Fruit fly (Drosophila melanogaster) whole organism, embryonic: Measurements from ENCODE around the gene CG4953.

ENCODE experiments used
- Aef1 ChIP-seq: fragments of 200-800 bp; sonication (Bioruptor generic); IDR thresholded peaks from 3 replicates; pipeline ENCODE4 v1.3.6; 2022; ENCODE audit warnings: missing biosample characterization, missing genetic modification characterization
- Atf-2 ChIP-seq: fragments of 200-800 bp; sonication (Bioruptor generic); optimal IDR thresholded peaks from 2 replicates; lab custom pipeline; 2016; ENCODE audit warnings: missing biosample characterization, missing genetic modification characterization
- Atf6 ChIP-seq: fragments of 200-800 bp; sonication (Bioruptor generic); IDR thresholded peaks from 2 replicates; pipeline ENCODE4 v1.3.6; 2022; ENCODE audit warnings: missing biosample characterization, missing genetic modification characterization
- Bdp1 ChIP-seq: fragments of 200-800 bp; sonication (Bioruptor generic); optimal IDR thresholded peaks from 3 replicates; lab custom pipeline; 2016; ENCODE audit warnings: missing biosample characterization, missing genetic modification characterization
- Bgb ChIP-seq: fragments of 200-800 bp; sonication (Bioruptor generic); IDR thresholded peaks from 2 replicates; pipeline ENCODE4 v1.3.6; 2022; ENCODE audit warnings: missing biosample characterization, missing genetic modification characterization; ENCODE audit not compliant: partially characterized antibody
- C15 ChIP-seq: fragments of 200-800 bp; sonication (Bioruptor generic); IDR thresholded peaks from 3 replicates; pipeline ENCODE4 v1.3.6; 2022; ENCODE audit warnings: missing biosample characterization, missing genetic modification characterization
- CG12219 ChIP-seq: fragments of 200-800 bp; sonication (Bioruptor generic); optimal IDR thresholded peaks from 3 replicates; lab custom pipeline; 2018; ENCODE audit warnings: missing biosample characterization, mild to moderate bottlenecking, missing genetic modification characterization
- CG12299 ChIP-seq: fragments of 200-800 bp; sonication (Bioruptor generic); optimal IDR thresholded peaks from 2 replicates; lab custom pipeline; 2018; ENCODE audit warnings: missing biosample characterization, mild to moderate bottlenecking, missing genetic modification characterization
- CG12659 ChIP-seq: fragments of 200-800 bp; sonication (Bioruptor generic); optimal IDR thresholded peaks from 3 replicates; lab custom pipeline; 2017; ENCODE audit warnings: mild to moderate bottlenecking, missing biosample characterization, missing genetic modification reagents, missing genetic modification characterization
- CG14710 ChIP-seq: fragments of 200-800 bp; sonication (Bioruptor generic); optimal IDR thresholded peaks from 3 replicates; lab custom pipeline; 2019; ENCODE audit warnings: missing biosample characterization, mild to moderate bottlenecking, missing genetic modification characterization, moderate library complexity
- CG17328 ChIP-seq: fragments of 200-800 bp; sonication (Bioruptor generic); IDR thresholded peaks from 2 replicates; pipeline ENCODE4 v1.3.6; 2022; ENCODE audit warnings: missing biosample characterization, missing genetic modification characterization
- CG17568 ChIP-seq: fragments of 200-800 bp; sonication (Bioruptor generic); optimal IDR thresholded peaks from 2 replicates; lab custom pipeline; 2018; ENCODE audit warnings: missing biosample characterization, mild to moderate bottlenecking, missing genetic modification characterization, moderate library complexity
- CG17912 ChIP-seq: fragments of 200-800 bp; sonication (Bioruptor generic); optimal IDR thresholded peaks from 2 replicates; lab custom pipeline; 2018; ENCODE audit warnings: missing biosample characterization, mild to moderate bottlenecking, missing genetic modification characterization
- CG18619 ChIP-seq: fragments of 200-800 bp; sonication (Bioruptor generic); optimal IDR thresholded peaks from 3 replicates; lab custom pipeline; 2017; ENCODE audit warnings: missing biosample characterization, mild to moderate bottlenecking, missing genetic modification characterization
- CG31388 ChIP-seq: fragments of 200-800 bp; sonication (Bioruptor generic); optimal IDR thresholded peaks from 2 replicates; lab custom pipeline; 2016; ENCODE audit warnings: missing biosample characterization, missing genetic modification characterization
- CG33557 ChIP-seq: fragments of 200-800 bp; sonication (Bioruptor generic); optimal IDR thresholded peaks from 2 replicates; lab custom pipeline; 2019; ENCODE audit warnings: missing biosample characterization, mild to moderate bottlenecking, missing genetic modification characterization, moderate library complexity
- CG34224 ChIP-seq: fragments of 200-800 bp; sonication (Bioruptor generic); IDR thresholded peaks from 3 replicates; pipeline ENCODE4 v1.3.6; 2022; ENCODE audit warnings: missing biosample characterization, missing genetic modification characterization; ENCODE audit not compliant: partially characterized antibody
- CG4730 ChIP-seq: fragments of 200-800 bp; sonication (Bioruptor generic); IDR thresholded peaks from 2 replicates; pipeline ENCODE4 v1.3.6; 2022; ENCODE audit warnings: missing biosample characterization, missing genetic modification characterization
- CG4820 ChIP-seq: fragments of 200-800 bp; sonication (Bioruptor generic); optimal IDR thresholded peaks from 3 replicates; lab custom pipeline; 2016; ENCODE audit warnings: missing biosample characterization, missing genetic modification characterization
- CG6765 ChIP-seq: fragments of 200-800 bp; sonication (Bioruptor generic); optimal IDR thresholded peaks from 3 replicates; lab custom pipeline; 2017; ENCODE audit warnings: missing biosample characterization, mild to moderate bottlenecking, missing genetic modification characterization
- CG7839 ChIP-seq: fragments of 200-800 bp; sonication (Bioruptor generic); optimal IDR thresholded peaks from 3 replicates; lab custom pipeline; 2018; ENCODE audit warnings: missing biosample characterization, mild to moderate bottlenecking, missing genetic modification characterization, moderate library complexity
- CG7987 ChIP-seq: fragments of 200-800 bp; sonication (Bioruptor generic); optimal IDR thresholded peaks from 2 replicates; lab custom pipeline; 2018; ENCODE audit warnings: missing biosample characterization, mild to moderate bottlenecking, missing genetic modification characterization, moderate library complexity
- CG9437 ChIP-seq: fragments of 200-800 bp; sonication (Bioruptor generic); optimal IDR thresholded peaks from 2 replicates; lab custom pipeline; 2018; ENCODE audit warnings: missing biosample characterization, mild to moderate bottlenecking, missing genetic modification characterization
- CoRest ChIP-seq: fragments of 200-800 bp; sonication (Bioruptor generic); optimal IDR thresholded peaks from 3 replicates; lab custom pipeline; 2018; ENCODE audit warnings: missing biosample characterization, mild to moderate bottlenecking, missing genetic modification characterization, moderate library complexity
- D19A ChIP-seq: fragments of 200-800 bp; optimal IDR thresholded peaks from 3 replicates; lab custom pipeline; 2019; ENCODE audit warnings: missing biosample characterization, mild to moderate bottlenecking, missing genetic modification characterization, moderate library complexity
- Doc2 ChIP-seq: fragments of 200-800 bp; sonication (Bioruptor generic); IDR thresholded peaks from 2 replicates; pipeline ENCODE4 v1.3.6; 2022; ENCODE audit warnings: missing biosample characterization, missing genetic modification characterization
- Dp ChIP-seq: fragments of 200-800 bp; sonication (Bioruptor generic); optimal IDR thresholded peaks from 2 replicates; lab custom pipeline; 2018; ENCODE audit warnings: missing biosample characterization, mild to moderate bottlenecking, missing genetic modification characterization, moderate library complexity
- Fer1 ChIP-seq: fragments of 200-800 bp; sonication (Bioruptor generic); optimal IDR thresholded peaks from 2 replicates; lab custom pipeline; 2017; ENCODE audit warnings: missing biosample characterization, mild to moderate bottlenecking, missing genetic modification characterization
- HLH3B ChIP-seq: fragments of 200-800 bp; sonication (Bioruptor generic); IDR thresholded peaks from 2 replicates; pipeline ENCODE4 v1.3.6; 2022; ENCODE audit warnings: missing biosample characterization, missing genetic modification characterization
- Hr39 ChIP-seq: fragments of >200 bp; optimal IDR thresholded peaks from 2 replicates; lab custom pipeline; 2017
- Hsf ChIP-seq: fragments of 200-800 bp; sonication (Bioruptor generic); optimal IDR thresholded peaks from 3 replicates; lab custom pipeline; 2016; ENCODE audit warnings: missing biosample characterization, missing genetic modification characterization
- Lpt ChIP-seq: fragments of >200 bp; optimal IDR thresholded peaks from 2 replicates; lab custom pipeline; 2018; ENCODE audit warnings: missing biosample characterization, missing genetic modification characterization
- Meics ChIP-seq: fragments of 200-800 bp; sonication (Bioruptor generic); optimal IDR thresholded peaks from 2 replicates; lab custom pipeline; 2017; ENCODE audit warnings: missing biosample characterization, mild to moderate bottlenecking, missing genetic modification characterization
- NC2α ChIP-seq: fragments of 200-800 bp; sonication (Bioruptor generic); optimal IDR thresholded peaks from 2 replicates; lab custom pipeline; 2016; ENCODE audit warnings: missing biosample characterization, missing genetic modification characterization
- Neu2 ChIP-seq: fragments of 200-800 bp; sonication (Bioruptor generic); optimal IDR thresholded peaks from 3 replicates; lab custom pipeline; 2016; ENCODE audit warnings: missing biosample characterization, missing genetic modification characterization, borderline replicate concordance
- Tbp ChIP-seq: fragments of >200 bp; optimal IDR thresholded peaks from 2 replicates; lab custom pipeline; 2018; ENCODE audit warnings: missing biosample characterization, missing genetic modification characterization
- ap ChIP-seq: fragments of 200-800 bp; sonication (Bioruptor generic); IDR thresholded peaks from 2 replicates; pipeline ENCODE4 v1.3.6; 2022; ENCODE audit warnings: missing biosample characterization, missing genetic modification characterization
- caup ChIP-seq: fragments of 200-800 bp; sonication (Bioruptor generic); optimal IDR thresholded peaks from 3 replicates; lab custom pipeline; 2017; ENCODE audit warnings: missing biosample characterization, mild to moderate bottlenecking, missing genetic modification characterization, moderate library complexity; ENCODE audit not compliant: severe bottlenecking
- chm ChIP-seq: fragments of 200-800 bp; sonication (Bioruptor generic); IDR thresholded peaks from 2 replicates; pipeline ENCODE4 v1.3.6; 2022; ENCODE audit warnings: missing biosample characterization, missing genetic modification characterization
- croc ChIP-seq: fragments of 200-800 bp; sonication (Bioruptor generic); conservative IDR thresholded peaks from 3 replicates; pipeline ENCODE4 v1.3.6; 2022; ENCODE audit warnings: missing biosample characterization, missing genetic modification characterization
- cwo ChIP-seq: fragments of 200-800 bp; sonication (Bioruptor generic); optimal IDR thresholded peaks from 3 replicates; lab custom pipeline; 2017; ENCODE audit warnings: missing biosample characterization, missing genetic modification characterization, mild to moderate bottlenecking, moderate library complexity, missing genetic modification reagents
- dmrt11E ChIP-seq: fragments of 200-800 bp; sonication (Bioruptor generic); optimal IDR thresholded peaks from 3 replicates; lab custom pipeline; 2018; ENCODE audit warnings: missing biosample characterization, mild to moderate bottlenecking, missing genetic modification characterization, moderate library complexity
- fru ChIP-seq: fragments of >200 bp; optimal IDR thresholded peaks from 2 replicates; lab custom pipeline; 2017
- fu2 ChIP-seq: fragments of 200-800 bp; sonication (Bioruptor generic); optimal IDR thresholded peaks from 2 replicates; lab custom pipeline; 2016; ENCODE audit warnings: missing biosample characterization, missing genetic modification characterization
- gcm ChIP-seq: fragments of 200-800 bp; sonication (Bioruptor generic); optimal IDR thresholded peaks from 2 replicates; lab custom pipeline; 2019; ENCODE audit warnings: missing biosample characterization, mild to moderate bottlenecking, missing genetic modification characterization, moderate library complexity
- lilli ChIP-seq: fragments of 200-800 bp; sonication (Bioruptor generic); optimal IDR thresholded peaks from 3 replicates; lab custom pipeline; 2016; ENCODE audit warnings: missing biosample characterization, missing genetic modification characterization
- sug ChIP-seq: fragments of 200-800 bp; optimal IDR thresholded peaks from 2 replicates; lab custom pipeline; 2019; ENCODE audit warnings: missing biosample characterization, mild to moderate bottlenecking, missing genetic modification characterization, moderate library complexity
- tin ChIP-seq: fragments of 200-800 bp; sonication (Bioruptor generic); optimal IDR thresholded peaks from 3 replicates; lab custom pipeline; 2016; ENCODE audit warnings: missing biosample characterization, missing genetic modification characterization
- tll ChIP-seq, 2 experiments: fragments of 200-800 bp in 1 of 2; fragments of >200 bp in 1 of 2; sonication (Bioruptor generic) in 1 of 2; optimal IDR thresholded peaks; 2 replicates each; lab custom pipeline; 2017 to 2019; ENCODE audit warnings: missing biosample characterization in 2 of 2, missing genetic modification characterization in 2 of 2, mild to moderate bottlenecking in 1 of 2, moderate library complexity in 1 of 2
- vfl ChIP-seq: fragments of 200-800 bp; sonication (Bioruptor generic); optimal IDR thresholded peaks from 2 replicates; lab custom pipeline; 2016; ENCODE audit warnings: missing biosample characterization, missing genetic modification characterization

CG4953 gene

DNA sequence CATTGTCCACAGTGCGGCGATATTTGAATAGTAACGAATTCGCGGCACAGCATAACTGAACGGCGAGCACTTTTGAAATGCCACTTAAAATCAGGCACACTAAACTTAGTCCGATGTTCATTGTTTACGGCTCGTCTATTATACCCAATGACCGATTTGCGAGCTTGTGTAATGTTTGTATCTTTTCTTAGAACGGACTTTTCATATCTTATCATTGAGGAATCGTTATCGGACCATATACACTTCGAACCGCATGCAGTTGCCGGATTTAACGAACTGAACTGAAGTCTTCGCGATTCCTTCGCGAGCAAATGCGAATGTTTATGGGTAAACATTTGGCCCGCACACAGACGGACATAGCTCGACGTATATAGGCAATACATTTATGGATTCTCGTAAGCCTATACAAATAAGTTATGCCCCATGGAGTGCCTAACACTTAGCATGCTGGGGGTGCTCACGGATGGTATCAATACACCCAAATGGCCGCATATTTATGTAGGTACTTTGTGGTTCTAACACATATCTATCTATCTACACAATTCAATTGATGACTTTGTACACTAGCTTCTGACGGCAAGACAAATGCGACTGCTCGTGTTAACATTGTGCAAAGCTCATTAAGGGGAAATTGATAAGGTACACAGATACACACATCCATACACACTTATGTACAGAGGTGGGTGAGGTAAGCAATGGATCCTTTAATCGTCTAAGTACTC lies 28.6 kb upstream of the CG4953 start, which contains the start of gene mthl15 (continued):
- no peak for TF ChIP-seq ap
- TF ChIP-seq Bgb (GFP tag; lab: Robert Waterston, UW): no peak
- peak; percentile 5 for TF ChIP-seq CG12299 (tag; lab: Kevin White, UChicago)
- TF ChIP-seq CG17568 (GFP tag; lab: Kevin White, UChicago): no peak
- no peak for TF ChIP-seq CG4820 (GFP tag; lab: Kevin White, UChicago)
- TF ChIP-seq CG9437: no peak
- TF ChIP-seq Aef1 (GFP tag; lab: Robert Waterston, UW): no peak
- no peak for TF ChIP-seq CG4730
- TF ChIP-seq D19A (tag; lab: Kevin White, UChicago): no peak
- no peak for TF ChIP-seq fu2 (GFP tag; lab: Kevin White, UChicago)
- peak in 1 of 2 experiments; percentile 26 for TF ChIP-seq tll (GFP tag; optimal IDR thresholded peaks at IDR 0.05; lab: Kevin White, UChicago)
- TF ChIP-seq CG12659 (GFP tag; lab: Kevin White, UChicago): peak; percentile 38
- TF ChIP-seq sug (tag; lab: Kevin White, UChicago): peak; percentile 94
- no peak for TF ChIP-seq CG18619 (GFP tag; lab: Kevin White, UChicago)
- peak; percentile 34 for TF ChIP-seq dmrt11E
- TF ChIP-seq chm (GFP tag; lab: Robert Waterston, UW): no peak
- TF ChIP-seq Lpt: no peak
- no peak for TF ChIP-seq Hr39
- peak; percentile 21 for TF ChIP-seq gcm (GFP tag; lab: Kevin White, UChicago)
- no peak for TF ChIP-seq Hsf (GFP tag; lab: Kevin White, UChicago)
- no peak for TF ChIP-seq croc (GFP tag; lab: Robert Waterston, UW)
- no peak for TF ChIP-seq caup
- TF ChIP-seq Atf-2: no peak
- TF ChIP-seq CoRest (tag; lab: Kevin White, UChicago): no peak
- peak; percentile 87 for TF ChIP-seq Meics (GFP tag; lab: Kevin White, UChicago)
- TF ChIP-seq CG17912 (GFP tag; lab: Kevin White, UChicago): peak; percentile 22
- TF ChIP-seq Bdp1: no peak
- no peak for TF ChIP-seq Neu2 (GFP tag; lab: Kevin White, UChicago)
- 0 out of 2 replicates have a peak, but pooled peaks have one; percentile 29 for TF ChIP-seq CG17328 (GFP tag; lab: Robert Waterston, UW)
- TF ChIP-seq CG14710 (tag; lab: Kevin White, UChicago): no peak
- TF ChIP-seq CG6765: peak; percentile 34
- peak; percentile 19 for TF ChIP-seq Fer1 (GFP tag; lab: Kevin White, UChicago)
- no peak for TF ChIP-seq Tbp (GFP tag; lab: Kevin White, UChicago)
- no peak for TF ChIP-seq Dp (GFP tag; lab: Kevin White, UChicago)
- TF ChIP-seq CG34224 (GFP tag; lab: Robert Waterston, UW): no peak
- peak; percentile 36 for TF ChIP-seq CG33557 (GFP tag; lab: Kevin White, UChicago)
- peak; percentile 22 for TF ChIP-seq NC2α (GFP tag; lab: Kevin White, UChicago)
- peak; percentile 41; the same call in 1 of the 2 replicates for TF ChIP-seq Atf6 (GFP tag; lab: Robert Waterston, UW)
- TF ChIP-seq vfl: no peak
- no peak for TF ChIP-seq fru
- no peak for TF ChIP-seq CG7839 (tag; lab: Kevin White, UChicago)
- no peak for TF ChIP-seq lilli (GFP tag; lab: Kevin White, UChicago)
- TF ChIP-seq HLH3B (GFP tag; lab: Robert Waterston, UW): no peak
- no peak for TF ChIP-seq CG31388
- no peak for TF ChIP-seq C15 (GFP tag; lab: Robert Waterston, UW)
- TF ChIP-seq tin (GFP tag; lab: Kevin White, UChicago): no peak
- TF ChIP-seq cwo (GFP tag; lab: Kevin White, UChicago): no peak
- no peak for TF ChIP-seq Doc2 (GFP tag; lab: Robert Waterston, UW)
- peak; percentile 33 for TF ChIP-seq CG7987 (GFP tag; lab: Kevin White, UChicago)
- TF ChIP-seq CG12219 (GFP tag; lab: Kevin White, UChicago): peak; percentile 31
